Worm (Caenorhabditis elegans): ENCODE results near the gene spp-21.

Gene spp-21

ce11 chrX:11469600-11469999 is 20.3 kb upstream of the spp-21 start:
- TF ChIP-seq unc-62 (GFP tag; optimal IDR thresholded peaks at IDR 0.05) = no peak

DNA sequence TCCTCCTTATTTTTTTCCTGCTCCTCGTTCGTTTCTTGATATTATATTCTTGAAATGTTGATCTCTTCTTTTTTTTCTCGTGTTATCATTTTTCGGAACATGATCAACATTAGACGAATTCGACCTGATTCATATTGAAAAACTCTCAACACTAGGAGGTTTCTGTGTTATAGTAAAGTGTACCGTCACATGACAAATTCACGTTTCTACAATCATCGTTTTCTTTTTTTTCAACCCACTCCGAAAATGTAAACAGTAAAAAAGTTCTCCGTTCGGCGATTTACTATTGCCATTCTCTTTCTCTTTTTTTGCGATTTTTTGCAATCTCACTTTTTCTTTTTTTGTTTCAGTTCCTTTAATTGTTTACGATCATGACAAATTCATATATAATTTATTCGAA is 18.5 kb upstream of the spp-21 start:
- no peak for TF ChIP-seq unc-62 (GFP tag; optimal IDR thresholded peaks at IDR 0.05)

DNA sequence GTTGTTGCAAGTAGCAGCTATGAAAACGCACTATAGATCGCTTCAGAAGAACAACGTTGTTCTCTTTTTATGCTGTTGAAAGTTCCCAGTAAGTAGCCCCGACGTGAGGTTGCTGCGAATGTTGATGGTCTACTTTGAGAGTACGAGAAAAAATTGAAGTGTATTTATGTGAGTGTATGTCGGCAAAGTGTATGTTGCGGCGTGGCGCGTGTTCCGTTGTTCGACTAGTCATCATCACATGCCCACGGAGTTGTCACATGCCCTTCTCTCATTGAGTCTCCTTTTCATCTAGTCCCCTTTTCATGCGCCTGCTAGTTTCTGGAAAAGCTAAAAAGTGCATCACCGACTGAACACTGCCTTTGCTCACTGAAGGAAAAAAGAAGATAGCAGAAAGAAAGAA is 18.0 kb upstream of the spp-21 start:
- no peak for TF ChIP-seq unc-62 (GFP tag; optimal IDR thresholded peaks at IDR 0.05)

ce11 chrX:11472407-11472806 is 17.5 kb upstream of the spp-21 start:
- TF ChIP-seq unc-62 (GFP tag; optimal IDR thresholded peaks at IDR 0.05) = no peak

DNA sequence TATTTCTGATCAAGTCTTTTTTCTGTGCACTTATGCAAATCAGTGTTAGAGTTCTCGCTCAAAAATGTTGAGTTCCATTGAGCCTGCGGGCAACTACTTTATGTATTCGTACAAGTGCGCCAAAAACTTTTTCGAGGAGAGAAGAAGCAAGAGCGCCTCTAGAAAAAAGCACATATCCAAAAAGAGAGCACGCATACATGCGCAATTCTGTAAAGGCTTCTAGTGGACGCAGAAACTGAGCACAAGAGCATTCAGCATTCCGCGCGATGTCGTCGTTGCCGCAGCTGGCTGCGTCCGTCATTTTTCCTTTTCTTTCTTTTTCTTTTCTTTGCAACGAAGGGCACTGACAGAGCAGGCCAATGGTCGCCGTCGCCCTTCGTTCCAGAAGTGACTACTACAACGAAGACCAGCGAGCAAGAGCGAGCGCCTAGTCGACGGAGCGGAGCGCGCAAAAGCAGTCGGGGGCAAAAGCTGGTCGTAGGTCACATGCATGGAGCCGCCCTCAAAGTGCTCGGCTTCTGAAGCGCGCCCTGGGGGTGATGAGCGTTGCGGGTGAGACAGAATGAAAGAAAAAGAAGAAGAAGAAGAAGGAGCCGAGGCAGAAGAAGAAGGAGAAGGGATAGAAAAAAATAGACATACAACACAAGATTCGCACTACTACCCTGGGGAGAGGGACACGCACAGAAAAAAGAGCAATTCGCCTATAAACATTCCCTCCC is 16.8 kb upstream of the spp-21 start:
- TF ChIP-seq unc-62 (GFP tag; optimal IDR thresholded peaks at IDR 0.05) = no peak

DNA sequence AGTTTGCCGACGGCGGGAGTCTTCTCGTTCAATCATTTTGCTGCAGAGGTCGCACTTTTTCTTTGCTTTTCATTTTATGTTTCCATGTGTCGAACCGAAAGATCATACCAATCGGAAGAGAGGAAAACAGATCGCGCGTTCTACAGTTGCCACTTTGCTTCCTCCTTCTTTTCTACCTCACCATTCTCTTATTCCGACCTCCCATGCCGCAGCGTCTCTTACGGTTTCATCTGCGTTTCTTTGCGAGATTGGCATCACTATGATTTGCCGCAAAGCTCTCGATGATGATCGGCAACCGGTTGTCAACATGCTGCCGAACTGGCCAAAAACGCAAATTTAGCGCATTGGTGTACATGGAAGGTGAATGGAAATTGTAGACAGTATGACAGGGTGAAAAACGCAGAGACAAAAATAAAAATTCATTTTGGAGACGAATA is 15.8 kb upstream of the spp-21 start:
- TF ChIP-seq unc-62 (GFP tag; optimal IDR thresholded peaks at IDR 0.05) = no peak

DNA sequence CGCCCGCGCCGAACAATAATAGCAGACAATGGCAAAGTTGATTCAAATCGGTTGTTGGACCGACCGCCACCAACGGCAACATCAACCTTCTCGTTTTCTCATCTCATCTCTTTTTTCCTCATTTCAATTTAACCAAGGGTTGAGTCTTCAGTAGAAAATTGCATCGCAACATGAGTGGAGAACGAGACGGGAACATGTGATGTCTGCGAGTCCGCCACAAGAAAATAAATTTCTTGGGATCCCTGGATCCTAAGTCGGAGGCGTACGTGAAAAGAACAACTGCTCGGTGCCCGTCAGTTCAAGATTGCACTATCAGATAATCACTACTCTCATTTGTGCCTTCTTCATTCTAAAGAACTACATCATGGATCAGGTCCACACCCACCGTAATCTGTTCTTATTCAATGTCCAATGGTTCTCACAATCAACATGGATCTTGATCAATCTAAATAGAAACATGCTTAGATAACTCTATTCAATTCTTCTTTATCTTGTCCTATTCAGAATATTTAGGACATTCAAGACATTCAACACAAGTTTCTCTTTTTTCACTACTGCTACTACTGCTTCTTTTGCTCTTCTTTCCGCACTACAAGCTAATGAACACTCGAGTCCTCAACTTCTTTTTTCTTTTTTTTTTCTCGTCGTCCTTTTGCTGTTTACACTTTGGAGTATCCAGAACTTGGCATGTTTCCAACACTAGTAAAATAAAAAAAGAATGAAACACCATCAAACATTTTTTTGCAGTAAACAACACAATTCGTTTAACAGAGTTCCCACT is 15.1 kb upstream of the spp-21 start:
- no peak for TF ChIP-seq unc-62 (GFP tag; optimal IDR thresholded peaks at IDR 0.05)

DNA sequence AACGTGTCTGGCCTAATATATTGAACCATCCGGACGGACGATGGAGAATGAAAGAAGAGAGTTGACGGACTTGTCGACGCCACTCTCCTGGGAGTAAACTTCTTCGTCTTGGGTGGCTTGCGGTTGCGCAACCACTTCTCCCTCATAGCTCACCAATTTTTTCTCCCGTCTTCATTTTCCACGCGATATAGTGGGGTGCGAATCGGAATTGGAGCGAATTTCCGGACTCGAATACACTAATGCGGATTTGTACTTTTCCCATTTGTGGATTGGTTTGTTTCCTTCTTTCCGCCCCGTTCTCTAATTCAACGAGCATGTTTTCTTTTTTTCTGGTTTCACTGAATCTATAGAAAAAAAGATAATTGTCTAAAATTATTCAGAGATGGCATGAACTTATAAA is 14.2 kb upstream of the spp-21 start:
- no peak for TF ChIP-seq unc-62 (GFP tag; optimal IDR thresholded peaks at IDR 0.05)

DNA sequence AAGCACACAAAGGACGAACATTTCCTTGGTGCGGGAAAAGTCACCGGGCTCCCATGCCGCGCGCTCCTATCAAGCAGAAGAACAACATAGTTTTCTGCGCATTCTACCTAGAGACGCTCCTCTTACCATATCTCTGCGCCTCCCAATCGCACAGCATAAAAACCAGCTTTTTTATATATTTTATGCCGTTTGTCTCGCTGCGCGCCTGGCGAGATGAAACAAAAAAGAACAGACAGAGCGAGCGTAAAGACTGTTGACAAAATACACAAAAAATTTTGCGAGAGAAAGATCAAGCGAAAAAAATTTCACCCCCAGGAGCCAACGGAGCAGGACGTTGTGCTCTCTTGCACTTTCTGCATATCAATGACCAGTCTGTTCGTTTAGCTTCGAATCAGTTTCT is 12.2 kb upstream of the spp-21 start:
- no peak for TF ChIP-seq unc-62 (GFP tag; optimal IDR thresholded peaks at IDR 0.05)

DNA sequence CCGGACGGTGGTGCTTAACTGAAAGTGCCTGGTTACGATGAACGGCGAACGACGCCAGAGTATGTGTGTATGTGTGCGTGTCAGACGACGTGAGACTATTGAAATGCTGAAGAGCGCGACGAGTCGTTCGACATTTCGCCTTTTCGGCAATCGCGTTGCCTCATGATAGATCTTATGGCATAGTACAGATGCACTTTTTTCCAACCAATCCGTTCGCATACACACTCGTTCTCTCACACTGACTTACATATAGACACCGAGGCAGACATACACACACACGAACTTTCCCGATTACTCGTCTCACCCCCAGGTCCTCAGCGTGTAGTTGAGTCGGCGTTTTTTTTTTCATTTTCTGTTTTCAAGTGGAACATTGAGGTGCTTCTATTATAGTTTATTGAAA is 11.2 kb upstream of the spp-21 start:
- no peak for TF ChIP-seq unc-62 (GFP tag; optimal IDR thresholded peaks at IDR 0.05)

- no peak for TF ChIP-seq unc-62 (GFP tag; optimal IDR thresholded peaks at IDR 0.05)
These were observed 10.5 kb upstream of the spp-21 start for ce11 chrX:11479321-11479863.

DNA sequence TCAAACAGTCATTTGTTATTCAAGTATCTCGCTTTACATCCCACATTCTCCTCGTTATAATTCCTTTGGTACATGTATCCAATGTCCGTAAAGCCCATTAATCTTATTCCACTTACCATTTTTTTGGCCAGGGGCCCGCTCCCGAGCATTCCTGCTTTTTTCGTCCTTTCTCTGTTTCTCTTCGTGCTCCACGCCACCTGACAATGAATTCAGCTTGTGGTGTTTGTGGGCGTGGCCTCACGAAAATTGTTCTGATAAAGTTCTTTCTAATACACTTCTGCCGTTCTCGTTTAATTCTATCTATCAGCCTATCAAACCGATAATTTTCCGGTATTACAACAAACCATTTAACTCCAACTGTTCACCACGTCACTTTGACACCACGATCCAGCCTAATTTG is 9.9 kb upstream of the spp-21 start:
- TF ChIP-seq unc-62 (GFP tag; optimal IDR thresholded peaks at IDR 0.05) = no peak

- TF ChIP-seq unc-62 (GFP tag; optimal IDR thresholded peaks at IDR 0.05) = no peak
These were observed 8.7 kb upstream of the spp-21 start for ce11 chrX:11480990-11481824.

- no peak for TF ChIP-seq unc-62 (GFP tag; optimal IDR thresholded peaks at IDR 0.05)
These were observed 8.2 kb upstream of the spp-21 start for ce11 chrX:11481825-11482093.

DNA sequence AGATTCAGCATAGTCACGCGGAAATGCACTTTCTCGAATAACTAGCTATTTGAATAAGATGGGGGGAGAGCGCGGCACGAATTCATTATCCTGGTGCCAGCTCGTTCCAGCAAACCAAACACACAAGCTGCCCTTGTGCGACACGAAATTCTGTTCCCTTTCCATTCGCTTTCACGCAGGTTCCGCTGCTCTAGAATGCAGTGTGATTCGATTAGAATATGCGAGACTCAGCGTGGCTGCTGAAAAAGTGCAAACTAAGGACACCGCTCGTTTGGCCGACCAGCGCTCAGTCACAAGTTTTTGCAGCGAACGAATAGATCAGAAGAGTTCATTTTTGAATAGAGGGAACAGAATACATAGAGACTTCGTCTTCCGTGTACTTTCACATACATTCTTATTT is 7.8 kb upstream of the spp-21 start:
- TF ChIP-seq unc-62 (GFP tag; optimal IDR thresholded peaks at IDR 0.05) = no peak

DNA sequence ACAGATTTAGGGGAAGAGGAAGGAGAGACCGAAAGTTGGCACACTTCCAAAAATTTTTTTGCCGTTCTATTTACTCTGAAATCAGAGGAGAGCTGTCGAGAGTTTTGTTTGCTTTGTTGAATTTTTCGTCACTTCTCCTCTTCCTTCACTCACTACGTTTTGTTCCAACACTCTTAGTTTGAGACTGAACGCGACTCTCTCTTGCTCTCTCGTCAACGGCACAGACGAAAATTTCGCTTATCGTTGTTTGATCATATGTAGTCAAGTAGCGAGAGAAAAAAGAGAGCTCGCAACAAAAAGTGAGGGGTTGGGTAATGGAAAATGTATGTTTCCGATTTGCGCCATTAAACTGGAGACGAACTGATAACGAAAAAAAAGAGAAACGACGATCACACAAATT is 7.3 kb upstream of the spp-21 start:
- no peak for TF ChIP-seq unc-62 (GFP tag; optimal IDR thresholded peaks at IDR 0.05)
